Fruit fly (Drosophila melanogaster): ENCODE results near the gene CG31954.

Gene CG31954

DNA sequence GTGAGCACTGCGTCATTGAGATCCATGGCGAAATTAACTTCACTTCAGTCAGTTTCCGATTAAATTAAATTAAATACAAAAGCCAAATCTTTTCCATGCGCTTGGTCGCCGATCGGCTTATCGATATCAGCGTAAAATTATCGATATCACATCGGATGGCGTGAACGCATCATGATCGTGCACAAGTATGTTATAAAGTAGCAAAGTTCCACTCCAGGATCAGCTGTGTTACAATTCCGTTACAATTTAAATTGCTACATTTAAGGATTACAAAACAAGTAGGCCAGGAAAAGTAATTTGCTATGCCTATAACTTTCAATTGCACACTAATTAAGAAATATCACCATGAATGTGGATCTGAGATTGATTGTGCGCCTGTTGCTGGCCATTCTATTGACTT, 40.0 kb downstream of the CG31954 start, which contains the start of the genes Pif1 and CG31776 (continued):
- no peak for TF ChIP-seq CG15269 (tag; optimal IDR thresholded peaks at IDR 0.05)
- TF ChIP-seq wor (GFP tag; IDR thresholded peaks at IDR 0.05): no peak
- TF ChIP-seq Nf-YC (tag; optimal IDR thresholded peaks at IDR 0.05): no peak
- TF ChIP-seq CG18011 (GFP tag; optimal IDR thresholded peaks at IDR 0.05): no peak
- TF ChIP-seq cad (GFP tag; optimal IDR thresholded peaks at IDR 0.05): no peak
- TF ChIP-seq CG17912 (GFP tag; optimal IDR thresholded peaks at IDR 0.05): no peak
- TF ChIP-seq ac (GFP tag; optimal IDR thresholded peaks at IDR 0.05): no peak
- peak; percentile 23 for TF ChIP-seq sd (tag; optimal IDR thresholded peaks at IDR 0.05)
- TF ChIP-seq grn (GFP tag; optimal IDR thresholded peaks at IDR 0.05): no peak
- no peak for TF ChIP-seq CG12071 (GFP tag; optimal IDR thresholded peaks at IDR 0.05)
- peak; percentile 73 for TF ChIP-seq tna (GFP tag; IDR thresholded peaks at IDR 0.05; ENCODE audit: partially characterized antibody)
- TF ChIP-seq NC2α (GFP tag; optimal IDR thresholded peaks at IDR 0.05): no peak
- TF ChIP-seq CG1792 (GFP tag; optimal IDR thresholded peaks at IDR 0.05): no peak
- TF ChIP-seq Taf1 (GFP tag; IDR thresholded peaks at IDR 0.05): no peak
- no peak for TF ChIP-seq Jarid2 (GFP tag; optimal IDR thresholded peaks at IDR 0.05)
- TF ChIP-seq CG14014 (GFP tag; IDR thresholded peaks at IDR 0.05): no peak
- no peak for TF ChIP-seq Dip3 (GFP tag; optimal IDR thresholded peaks at IDR 0.05)
- no peak for TF ChIP-seq CG7372 (GFP tag; IDR thresholded peaks at IDR 0.05)
- no peak for TF ChIP-seq ab (GFP tag; optimal IDR thresholded peaks at IDR 0.05)
- no peak for TF ChIP-seq CG43689 (GFP tag; IDR thresholded peaks at IDR 0.05)
- TF ChIP-seq BtbVII (GFP tag; optimal IDR thresholded peaks at IDR 0.05): no peak
- TF ChIP-seq jigr1 (GFP tag; IDR thresholded peaks at IDR 0.05): no peak
- TF ChIP-seq Spps (tag; optimal IDR thresholded peaks at IDR 0.05): no peak
- TF ChIP-seq repo (GFP tag; optimal IDR thresholded peaks at IDR 0.05): no peak
- no peak for TF ChIP-seq twi (tag; optimal IDR thresholded peaks at IDR 0.05)
- no peak for TF ChIP-seq Ada2b (GFP tag; IDR thresholded peaks at IDR 0.05)
- TF ChIP-seq caup (GFP tag; optimal IDR thresholded peaks at IDR 0.05; ENCODE audit: severe bottlenecking): no peak
- TF ChIP-seq croc (GFP tag; conservative IDR thresholded peaks at IDR 0.05): no peak
- TF ChIP-seq CG14710 (tag; optimal IDR thresholded peaks at IDR 0.05): peak; percentile 68
- no peak for TF ChIP-seq ttk (GFP tag; IDR thresholded peaks at IDR 0.05)
- TF ChIP-seq sr (GFP tag; IDR thresholded peaks at IDR 0.05): no peak
- no peak for TF ChIP-seq CG3065 (GFP tag; optimal IDR thresholded peaks at IDR 0.05)
- TF ChIP-seq CG8944 (GFP tag; optimal IDR thresholded peaks at IDR 0.05): no peak
- no peak for TF ChIP-seq Rfx (GFP tag; IDR thresholded peaks at IDR 0.05)
- TF ChIP-seq Atf3 (GFP tag; optimal IDR thresholded peaks at IDR 0.05): no peak
- no peak for TF ChIP-seq CG1529 (GFP tag; optimal IDR thresholded peaks at IDR 0.05)
- no peak for TF ChIP-seq gcm (GFP tag; optimal IDR thresholded peaks at IDR 0.05)
- TF ChIP-seq jumu (GFP tag; optimal IDR thresholded peaks at IDR 0.05): no peak
- no peak for TF ChIP-seq unpg (GFP tag; optimal IDR thresholded peaks at IDR 0.05)
- no peak for TF ChIP-seq CG8765 (GFP tag; IDR thresholded peaks at IDR 0.05)
- no peak for TF ChIP-seq CG17385 (GFP tag; optimal IDR thresholded peaks at IDR 0.05)
- peak; percentile 71 for TF ChIP-seq dm (GFP tag; optimal IDR thresholded peaks at IDR 0.05)
- TF ChIP-seq Opbp (GFP tag; IDR thresholded peaks at IDR 0.05; ENCODE audit: partially characterized antibody): peak; percentile 91
- TF ChIP-seq HLH3B (GFP tag; IDR thresholded peaks at IDR 0.05): no peak
- TF ChIP-seq CG31224 (GFP tag; IDR thresholded peaks at IDR 0.05): no peak
- no peak for TF ChIP-seq Fer2 (tag; optimal IDR thresholded peaks at IDR 0.05)
- TF ChIP-seq ind (GFP tag; optimal IDR thresholded peaks at IDR 0.05): no peak
- TF ChIP-seq zfh2 (GFP tag; optimal IDR thresholded peaks at IDR 0.05): no peak
- TF ChIP-seq Rx (GFP tag; IDR thresholded peaks at IDR 0.05): no peak
- no peak for TF ChIP-seq yki (optimal IDR thresholded peaks at IDR 0.05)
- TF ChIP-seq Tbp (GFP tag; optimal IDR thresholded peaks at IDR 0.05): no peak
- TF ChIP-seq pzg (GFP tag; optimal IDR thresholded peaks at IDR 0.05): peak; percentile 88
- TF ChIP-seq mld (GFP tag; IDR thresholded peaks at IDR 0.05; ENCODE audit: partially characterized antibody): 0 out of 3 replicates have a peak, but pooled peaks have one; percentile 22
